Worm (Caenorhabditis elegans) whole organism, mixed stage, embryonic: ENCODE measurements around the gene srsx-27.

Experiments used
- ces-1 ChIP-seq: fragments of 150-350 bp; optimal IDR thresholded peaks from 2 replicates; lab custom pipeline; 2014; ENCODE audit warnings: missing biosample characterization, missing genetic modification reagents, missing genetic modification characterization
- lsy-2 ChIP-seq: fragments of 150-350 bp; optimal IDR thresholded peaks from 2 replicates; lab custom pipeline; 2014; ENCODE audit warnings: missing biosample characterization, missing genetic modification characterization
- mep-1 ChIP-seq: fragments of 150-350 bp; optimal IDR thresholded peaks from 2 replicates; lab custom pipeline; 2017; ENCODE audit warnings: missing biosample characterization, missing genetic modification reagents, missing genetic modification characterization, inconsistent platforms
- nhr-12 ChIP-seq: fragments of 150-350 bp; optimal IDR thresholded peaks from 2 replicates; lab custom pipeline; 2014; ENCODE audit warnings: missing biosample characterization, missing genetic modification characterization
- unc-39 ChIP-seq: fragments of 150-350 bp; optimal IDR thresholded peaks from 2 replicates; lab custom pipeline; 2014; ENCODE audit warnings: missing biosample characterization, missing genetic modification characterization
- unc-62 ChIP-seq: fragments of 150-350 bp; optimal IDR thresholded peaks from 2 replicates; lab custom pipeline; 2014; ENCODE audit warnings: missing biosample characterization, missing genetic modification reagents, missing genetic modification characterization

- TF ChIP-seq ces-1 (GFP tag; lab: Kevin White, UChicago) (no peak), unc-62 (no peak), lsy-2 (tag; lab: Kevin White, UChicago) (no peak), nhr-12 (tag; lab: Kevin White, UChicago) (no peak), mep-1 (tag; lab: Kevin White, UChicago) (no peak), unc-39 (tag; lab: Kevin White, UChicago) (no peak)
These were observed 48.6 kb downstream of the srsx-27 start, which contains the start of gene ZK856.6 for ce11 chrV:10198386-10198785.
